Fruit fly (Drosophila melanogaster) whole organism, adult: ENCODE data around the gene CG44000.
A peak's percentile ranks its signal among the peaks of the same experiment; 100 is the strongest.

Experiments
- CG11617 ChIP-seq: fragments of 200-800 bp; sonication (Bioruptor generic); optimal IDR thresholded peaks from 2 replicates; lab custom pipeline; 2017; ENCODE audit warnings: mild to moderate bottlenecking, missing biosample characterization, missing genetic modification reagents, missing genetic modification characterization
- CG12768 ChIP-seq: fragments of 200-800 bp; sonication (Bioruptor generic); optimal IDR thresholded peaks from 2 replicates; lab custom pipeline; 2017; ENCODE audit warnings: missing biosample characterization, missing genetic modification characterization, mild to moderate bottlenecking, moderate library complexity, missing genetic modification reagents
- CG14711 ChIP-seq: fragments of 200-800 bp; sonication (Bioruptor generic); optimal IDR thresholded peaks from 2 replicates; lab custom pipeline; 2018; ENCODE audit warnings: missing biosample characterization, mild to moderate bottlenecking, missing genetic modification characterization, moderate library complexity
- CG1620 ChIP-seq: fragments of 200-800 bp; sonication (Bioruptor generic); optimal IDR thresholded peaks from 2 replicates; lab custom pipeline; 2016; ENCODE audit warnings: missing biosample characterization, missing genetic modification characterization
- CG33017 ChIP-seq: fragments of 200-800 bp; sonication (Bioruptor generic); optimal IDR thresholded peaks from 2 replicates; lab custom pipeline; 2018; ENCODE audit warnings: missing biosample characterization, mild to moderate bottlenecking, missing genetic modification characterization, moderate library complexity
- CG5204 ChIP-seq: fragments of 200-800 bp; sonication (Bioruptor generic); optimal IDR thresholded peaks from 2 replicates; lab custom pipeline; 2016; ENCODE audit warnings: missing biosample characterization, missing genetic modification characterization
- CG7045 ChIP-seq: fragments of 200-800 bp; sonication (Bioruptor generic); optimal IDR thresholded peaks from 2 replicates; lab custom pipeline; 2017; ENCODE audit warnings: missing biosample characterization, mild to moderate bottlenecking, missing genetic modification characterization
- CG7101 ChIP-seq: fragments of 200-800 bp; sonication (Bioruptor generic); optimal IDR thresholded peaks from 2 replicates; lab custom pipeline; 2018; ENCODE audit warnings: missing biosample characterization, mild to moderate bottlenecking, missing genetic modification characterization, moderate library complexity
- Clk ChIP-seq: fragments of 200-800 bp; sonication (Bioruptor generic); optimal IDR thresholded peaks from 2 replicates; lab custom pipeline; 2017; ENCODE audit warnings: missing biosample characterization, missing genetic modification characterization
- Crg-1 ChIP-seq: fragments of 200-800 bp; sonication (Bioruptor generic); optimal IDR thresholded peaks from 2 replicates; lab custom pipeline; 2016; ENCODE audit warnings: missing biosample characterization, missing genetic modification characterization
- Hr96 ChIP-seq: fragments of 200-800 bp; sonication (Bioruptor generic); optimal IDR thresholded peaks from 2 replicates; lab custom pipeline; 2016; ENCODE audit warnings: missing biosample characterization, missing genetic modification characterization
- Mnt ChIP-seq: fragments of 200-800 bp; sonication (Bioruptor generic); optimal IDR thresholded peaks from 2 replicates; lab custom pipeline; 2016; ENCODE audit warnings: missing biosample characterization, mild to moderate bottlenecking, missing genetic modification characterization
- bab1 ChIP-seq: fragments of 200-800 bp; sonication (Bioruptor generic); optimal IDR thresholded peaks from 3 replicates; lab custom pipeline; 2019; ENCODE audit warnings: missing biosample characterization, mild to moderate bottlenecking, missing genetic modification characterization, moderate library complexity
- cic ChIP-seq: fragments of 200-800 bp; sonication (Bioruptor generic); optimal IDR thresholded peaks from 2 replicates; lab custom pipeline; 2017; ENCODE audit warnings: missing biosample characterization, mild to moderate bottlenecking, missing genetic modification characterization, moderate library complexity
- cnc ChIP-seq, 2 experiments: fragments of >200 bp; optimal IDR thresholded peaks; 2 replicates each; lab custom pipeline; 2017
- kay ChIP-seq: fragments of 200-800 bp; sonication (Bioruptor generic); peaks from one replicate; lab custom pipeline; 2016; ENCODE audit warnings: missing biosample characterization, missing genetic modification characterization, borderline replicate concordance
- ovo ChIP-seq: fragments of 200-800 bp; sonication (Bioruptor generic); optimal IDR thresholded peaks from 2 replicates; lab custom pipeline; 2016; ENCODE audit warnings: missing biosample characterization, missing genetic modification characterization
- pad ChIP-seq: fragments of 200-800 bp; sonication (Bioruptor generic); optimal IDR thresholded peaks from 3 replicates; lab custom pipeline; 2017; ENCODE audit warnings: missing biosample characterization, missing genetic modification characterization, mild to moderate bottlenecking, moderate library complexity, missing genetic modification reagents
- tj ChIP-seq: fragments of 200-800 bp; sonication (Bioruptor generic); optimal IDR thresholded peaks from 3 replicates; lab custom pipeline; 2017; ENCODE audit warnings: missing biosample characterization, mild to moderate bottlenecking, missing genetic modification characterization, moderate library complexity
- toe ChIP-seq: fragments of 200-800 bp; sonication (Bioruptor generic); optimal IDR thresholded peaks from 2 replicates; lab custom pipeline; 2016; ENCODE audit warnings: missing biosample characterization, missing genetic modification characterization

The CG44000 gene

DNA sequence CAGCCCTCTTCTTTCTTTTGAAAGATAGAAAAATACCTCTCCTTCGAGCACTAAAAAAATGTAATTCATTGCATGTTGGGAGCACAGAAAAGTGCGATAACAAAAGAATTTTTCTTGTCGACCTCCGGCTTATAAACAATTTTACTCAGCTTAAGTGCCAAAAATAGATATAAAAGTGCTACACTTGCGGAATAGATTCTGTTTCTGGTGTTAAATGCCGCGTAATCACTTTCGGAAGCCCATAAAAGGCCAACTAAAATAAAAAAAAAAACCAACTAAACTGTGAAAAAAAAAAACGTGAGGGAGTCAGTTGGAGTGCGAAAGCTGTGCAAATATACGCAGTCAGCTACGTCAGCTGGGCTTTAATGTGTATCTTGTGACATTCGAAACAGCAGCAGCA lies 46.6 kb downstream of the CG44000 start:
- TF ChIP-seq tj (GFP tag; lab: Kevin White, UChicago) (peak; percentile 94), CG12768 (GFP tag; lab: Kevin White, UChicago) (no peak)

DNA sequence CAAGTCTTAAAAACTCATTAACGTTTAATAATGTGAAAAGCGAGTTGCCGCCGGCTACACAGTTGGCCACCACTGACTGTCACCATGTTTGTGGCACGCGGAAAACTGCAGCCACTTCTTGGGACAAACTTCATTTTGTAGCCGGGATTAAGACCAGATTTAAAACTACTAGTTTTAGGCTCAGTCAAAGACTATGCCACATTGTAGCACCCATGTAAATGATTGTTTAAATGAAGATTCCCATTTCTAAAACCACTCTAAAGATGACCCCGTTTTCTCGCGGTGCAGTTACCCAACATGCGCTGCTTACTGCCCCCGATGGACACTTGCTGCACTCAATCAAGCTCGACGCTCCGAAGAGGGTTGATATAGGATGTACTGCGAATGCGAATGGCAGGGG lies 47.3 kb downstream of the CG44000 start:
- no peak for TF ChIP-seq ovo
- TF ChIP-seq toe (GFP tag; lab: Kevin White, UChicago), result no peak
- TF ChIP-seq CG5204 (GFP tag; lab: Kevin White, UChicago), result no peak
- no peak for TF ChIP-seq CG7045 (GFP tag; lab: Kevin White, UChicago)
- TF ChIP-seq CG7101 (tag; lab: Kevin White, UChicago), result no peak
- no peak for TF ChIP-seq pad

dm6 chr2L:5092145-5092544 lies 49.1 kb downstream of the CG44000 start:
- TF ChIP-seq CG12768 (GFP tag; lab: Kevin White, UChicago) (peak; percentile 13), Hr96 (GFP tag; lab: Kevin White, UChicago) (no peak), CG14711 (tag; lab: Kevin White, UChicago) (no peak), Crg-1 (GFP tag; lab: Kevin White, UChicago) (no peak)

DNA sequence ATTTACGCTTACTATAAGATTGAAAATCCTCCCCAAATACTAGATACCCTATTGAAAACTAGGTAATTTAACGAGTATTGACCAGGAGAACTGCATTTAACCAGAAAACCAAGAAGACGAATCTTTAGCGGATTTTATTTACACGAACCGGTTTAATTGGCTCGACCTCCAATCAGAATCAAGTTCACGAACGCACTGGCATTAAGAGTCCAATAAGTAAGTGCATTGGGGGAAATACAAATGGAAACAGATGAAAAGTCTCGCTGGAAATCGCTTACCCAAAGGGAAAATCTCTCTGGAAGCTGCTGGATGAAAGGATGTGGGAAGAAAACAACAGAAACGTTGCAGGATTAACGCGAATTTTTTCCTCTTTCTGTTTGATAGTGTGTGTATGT lies 49.5 kb downstream of the CG44000 start:
- TF ChIP-seq ovo (no peak), CG33017 (no peak), CG12768 (GFP tag; lab: Kevin White, UChicago) (no peak), cnc (optimal IDR thresholded peaks at IDR 0.05; lab: Kevin White, UChicago) (no peak), pad (no peak), CG5204 (GFP tag; lab: Kevin White, UChicago) (no peak), Hr96 (GFP tag; lab: Kevin White, UChicago) (no peak), CG7045 (GFP tag; lab: Kevin White, UChicago) (no peak), bab1 (GFP tag; lab: Kevin White, UChicago) (no peak), Clk (GFP tag; lab: Kevin White, UChicago) (no peak), cic (GFP tag; lab: Kevin White, UChicago) (no peak), CG7101 (tag; lab: Kevin White, UChicago) (no peak), Mnt (GFP tag; lab: Kevin White, UChicago) (no peak), toe (GFP tag; lab: Kevin White, UChicago) (no peak), tj (GFP tag; lab: Kevin White, UChicago) (no peak), CG11617 (GFP tag; lab: Kevin White, UChicago) (no peak), CG14711 (tag; lab: Kevin White, UChicago) (no peak), CG1620 (GFP tag; lab: Kevin White, UChicago) (no peak), Crg-1 (GFP tag; lab: Kevin White, UChicago) (no peak)

- no peak for TF ChIP-seq CG14711 (tag; lab: Kevin White, UChicago)
- peak; percentile 50 for TF ChIP-seq CG12768 (GFP tag; lab: Kevin White, UChicago)
- peak; percentile 55 for TF ChIP-seq cic (GFP tag; lab: Kevin White, UChicago)
- TF ChIP-seq Mnt (GFP tag; lab: Kevin White, UChicago), result peak; percentile 49
- TF ChIP-seq tj (GFP tag; lab: Kevin White, UChicago), result peak; percentile 52
- no peak for TF ChIP-seq CG5204 (GFP tag; lab: Kevin White, UChicago)
- TF ChIP-seq Hr96 (GFP tag; lab: Kevin White, UChicago), result peak; percentile 63
- TF ChIP-seq Clk (GFP tag; lab: Kevin White, UChicago), result no peak
- peak; percentile 27 for TF ChIP-seq CG7045 (GFP tag; lab: Kevin White, UChicago)
- peak; percentile 29 for TF ChIP-seq CG11617 (GFP tag; lab: Kevin White, UChicago)
- peak; percentile 3 for TF ChIP-seq CG7101 (tag; lab: Kevin White, UChicago)
- no peak for TF ChIP-seq Crg-1 (GFP tag; lab: Kevin White, UChicago)
- no peak for TF ChIP-seq kay (GFP tag; lab: Kevin White, UChicago)
- TF ChIP-seq ovo, result no peak
- no peak for TF ChIP-seq toe (GFP tag; lab: Kevin White, UChicago)
- peak; percentile 42 for TF ChIP-seq CG1620 (GFP tag; lab: Kevin White, UChicago)
- no peak for TF ChIP-seq cnc (optimal IDR thresholded peaks at IDR 0.05; lab: Kevin White, UChicago)
- peak; percentile 4 for TF ChIP-seq pad
- TF ChIP-seq bab1 (GFP tag; lab: Kevin White, UChicago), result no peak
- peak; percentile 57 for TF ChIP-seq CG33017
Measured at dm6 chr2L:5092992-5093695, 50.1 kb downstream of the CG44000 start, which contains the start of gene Pgant5. Gene Pgant5, minus strand, starts transcription at chr2L:5093592.

DNA sequence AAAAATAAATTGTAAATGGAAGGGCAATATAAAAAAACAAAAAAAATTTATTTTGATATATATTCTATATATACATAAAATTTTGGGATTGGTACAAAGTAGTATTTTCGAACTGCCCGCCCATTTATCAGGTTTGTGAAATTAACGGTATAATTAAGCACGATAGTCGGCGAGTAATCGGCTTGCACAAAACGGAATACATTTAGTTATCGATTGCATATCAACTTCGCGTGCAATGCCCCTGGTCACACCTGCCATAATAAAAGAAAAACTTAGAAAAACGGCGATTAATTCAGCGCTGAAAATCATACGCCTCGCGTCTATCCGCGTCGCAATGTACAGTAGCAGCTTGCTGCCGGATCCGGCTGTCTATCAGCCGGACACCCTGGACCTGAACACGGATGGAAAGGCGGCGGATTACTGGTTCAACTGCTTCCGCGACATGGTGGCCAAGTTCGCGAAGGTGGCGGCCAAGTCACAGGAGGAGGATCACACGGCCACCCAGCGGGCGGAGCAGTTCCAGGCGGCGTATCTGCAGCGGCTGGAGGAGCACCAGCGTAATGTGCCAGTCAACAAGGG lies 50.8 kb downstream of the CG44000 start, which contains the start of gene CG5828:
Gene CG5828 (plus strand): TSS at position 205 of the 579 bp plus-strand sequence.
- TF ChIP-seq tj (GFP tag; lab: Kevin White, UChicago) (no peak), CG33017 (no peak), CG7045 (GFP tag; lab: Kevin White, UChicago) (no peak), CG7101 (tag; lab: Kevin White, UChicago) (no peak), CG5204 (GFP tag; lab: Kevin White, UChicago) (no peak), bab1 (GFP tag; lab: Kevin White, UChicago) (peak; percentile 21), CG12768 (GFP tag; lab: Kevin White, UChicago) (no peak), toe (GFP tag; lab: Kevin White, UChicago) (no peak), Hr96 (GFP tag; lab: Kevin White, UChicago) (no peak), cic (GFP tag; lab: Kevin White, UChicago) (no peak), CG11617 (GFP tag; lab: Kevin White, UChicago) (no peak), ovo (peak; percentile 60), cnc (optimal IDR thresholded peaks at IDR 0.05; lab: Kevin White, UChicago) (no peak), CG1620 (GFP tag; lab: Kevin White, UChicago) (no peak), Clk (GFP tag; lab: Kevin White, UChicago) (no peak)
